Fruit fly (Drosophila melanogaster) whole organism, wandering third instar larva: ENCODE data around the gene Dora.

Source experiments
- Abd-B ChIP-seq: fragments of >200 bp; optimal IDR thresholded peaks from 2 replicates; lab custom pipeline; 2017; ENCODE audit warnings: missing biosample characterization, missing genetic modification characterization
- CG32264 ChIP-seq: fragments of 200-800 bp; sonication (Bioruptor generic); optimal IDR thresholded peaks from 2 replicates; lab custom pipeline; 2016; ENCODE audit warnings: missing biosample characterization, missing genetic modification characterization
- CG9705 ChIP-seq: fragments of 200-800 bp; sonication (Bioruptor generic); optimal IDR thresholded peaks from 2 replicates; lab custom pipeline; 2018; ENCODE audit warnings: missing biosample characterization, mild to moderate bottlenecking, missing genetic modification characterization
- CrebA ChIP-seq: fragments of 200-800 bp; sonication (Bioruptor generic); optimal IDR thresholded peaks from 2 replicates; lab custom pipeline; 2016; ENCODE audit warnings: missing biosample characterization, mild to moderate bottlenecking, missing genetic modification characterization, borderline replicate concordance
- Dfd ChIP-seq: fragments of >200 bp; optimal IDR thresholded peaks from 2 replicates; lab custom pipeline; 2017; ENCODE audit warnings: missing biosample characterization, missing genetic modification characterization
- Dif ChIP-seq: fragments of 200-275, 200-300 bp; sonication (Bioruptor generic); optimal IDR thresholded peaks from 2 replicates; lab custom pipeline; 2018; ENCODE audit warnings: missing biosample characterization, missing genetic modification characterization; ENCODE audit not compliant: partially characterized antibody
- GATAd ChIP-seq: sonication (Bioruptor generic); optimal IDR thresholded peaks from 2 replicates; lab custom pipeline; 2016; ENCODE audit warnings: missing biosample characterization, missing genetic modification characterization
- HLH106 ChIP-seq: fragments of 200-800 bp; optimal IDR thresholded peaks from 3 replicates; lab custom pipeline; 2019; ENCODE audit warnings: missing biosample characterization, mild to moderate bottlenecking, missing genetic modification characterization, moderate library complexity
- Hnf4 ChIP-seq: fragments of 200-800 bp; sonication (Bioruptor generic); optimal IDR thresholded peaks from 2 replicates; lab custom pipeline; 2016; ENCODE audit warnings: missing biosample characterization, mild to moderate bottlenecking, missing genetic modification characterization
- Hr78 ChIP-seq: fragments of >200 bp; optimal IDR thresholded peaks from 2 replicates; lab custom pipeline; 2017; ENCODE audit warnings: missing biosample characterization, missing genetic modification characterization
- Hr83 ChIP-seq: fragments of 200-300 bp; sonication (Bioruptor generic); optimal IDR thresholded peaks from 2 replicates; lab custom pipeline; 2016; ENCODE audit warnings: missing biosample characterization, mild to moderate bottlenecking, missing genetic modification characterization, moderate library complexity; ENCODE audit not compliant: poor library complexity, severe bottlenecking
- Jra ChIP-seq: sonication (Bioruptor generic); optimal IDR thresholded peaks from 2 replicates; lab custom pipeline; 2016; ENCODE audit warnings: missing biosample characterization, missing genetic modification characterization
- Mio ChIP-seq: sonication (Bioruptor generic); optimal IDR thresholded peaks from 2 replicates; lab custom pipeline; 2016; ENCODE audit warnings: missing biosample characterization, missing genetic modification characterization
- Myc ChIP-seq: fragments of >200 bp; optimal IDR thresholded peaks from 2 replicates; lab custom pipeline; 2017
- N ChIP-seq: fragments of >200 bp; optimal IDR thresholded peaks from 2 replicates; lab custom pipeline; 2018; ENCODE audit warnings: missing biosample characterization, missing external identifiers, missing genetic modification characterization
- Rel ChIP-seq, 2 experiments: fragments of 200-800 bp; sonication (Bioruptor generic) in 1 of 2; optimal IDR thresholded peaks; 2 replicates in 1 of 2; 3 replicates in 1 of 2; lab custom pipeline; 2016 to 2019; ENCODE audit warnings: mild to moderate bottlenecking in 2 of 2, missing biosample characterization in 2 of 2, missing genetic modification characterization in 2 of 2, moderate library complexity in 1 of 2
- Sp1 ChIP-seq: fragments of 200-800 bp; sonication (Bioruptor generic); optimal IDR thresholded peaks from 3 replicates; lab custom pipeline; 2019; ENCODE audit warnings: missing biosample characterization, mild to moderate bottlenecking, missing genetic modification characterization, moderate library complexity
- Vsx2 ChIP-seq: fragments of 200-300, 225-300 bp; sonication (Bioruptor generic); optimal IDR thresholded peaks from 2 replicates; lab custom pipeline; 2018; ENCODE audit warnings: missing biosample characterization, missing genetic modification characterization; ENCODE audit not compliant: partially characterized antibody
- br ChIP-seq: fragments of 200-800 bp; sonication (Bioruptor generic); optimal IDR thresholded peaks from 2 replicates; lab custom pipeline; 2016; ENCODE audit warnings: missing biosample characterization, missing genetic modification characterization
- brk ChIP-seq: fragments of 200-800 bp; sonication (Bioruptor generic); optimal IDR thresholded peaks from 2 replicates; lab custom pipeline; 2016; ENCODE audit warnings: missing biosample characterization, mild to moderate bottlenecking, missing genetic modification characterization
- dl ChIP-seq, 2 experiments: fragments of 175-275, 200-275 bp in 1 of 2; fragments of 200-275 bp in 1 of 2; sonication (Bioruptor generic); optimal IDR thresholded peaks; lab custom pipeline; 2018; ENCODE audit warnings: mild to moderate bottlenecking in 2 of 2, missing biosample characterization in 2 of 2, missing genetic modification characterization in 2 of 2, moderate library complexity in 2 of 2; ENCODE audit not compliant: partially characterized antibody in 2 of 2, insufficient read depth in 1 of 2
- dmrt93B ChIP-seq: fragments of 200-800 bp; sonication (Bioruptor generic); optimal IDR thresholded peaks from 2 replicates; lab custom pipeline; 2018; ENCODE audit warnings: missing biosample characterization, mild to moderate bottlenecking, missing genetic modification characterization
- foxo ChIP-seq, 2 experiments: fragments of 200-800 bp; sonication (Bioruptor generic); optimal IDR thresholded peaks; 2 replicates in 1 of 2; 3 replicates in 1 of 2; lab custom pipeline; 2016 to 2017; ENCODE audit warnings: missing biosample characterization in 2 of 2, missing genetic modification characterization in 2 of 2
- h ChIP-seq: fragments of 200-800 bp; sonication (Bioruptor generic); optimal IDR thresholded peaks from 3 replicates; lab custom pipeline; 2016; ENCODE audit warnings: missing biosample characterization, mild to moderate bottlenecking, missing genetic modification characterization
- jim ChIP-seq: fragments of 175-275, 200-325 bp; sonication (Bioruptor generic); optimal IDR thresholded peaks from 2 replicates; lab custom pipeline; 2016; ENCODE audit warnings: missing biosample characterization, mild to moderate bottlenecking, missing genetic modification characterization
- pan ChIP-seq: fragments of >200 bp; optimal IDR thresholded peaks from 2 replicates; lab custom pipeline; 2017
- sage ChIP-seq: fragments of 200-800 bp; sonication (Bioruptor generic); optimal IDR thresholded peaks from 2 replicates; lab custom pipeline; 2016; ENCODE audit warnings: missing biosample characterization, mild to moderate bottlenecking, missing genetic modification characterization
- sv ChIP-seq: fragments of 200-800 bp; sonication (Bioruptor generic); optimal IDR thresholded peaks from 3 replicates; lab custom pipeline; 2016; ENCODE audit warnings: missing biosample characterization, missing genetic modification characterization
- usp ChIP-seq: fragments of >200 bp; optimal IDR thresholded peaks from 2 replicates; lab custom pipeline; 2017; ENCODE audit warnings: missing biosample characterization, missing genetic modification characterization
- woc ChIP-seq: sonication (Bioruptor generic); optimal IDR thresholded peaks from 2 replicates; lab custom pipeline; 2016; ENCODE audit warnings: missing biosample characterization, mild to moderate bottlenecking, missing genetic modification characterization

The Dora gene

dm6 chrX:18899835-18900460, 36.2 kb downstream of the Dora start, which contains the start of gene CG7378:
TSS of gene CG7378 (plus strand) at chrX:18900410.
- TF ChIP-seq Jra (GFP tag; lab: Kevin White, UChicago) (no peak), sv (peak; percentile 39)
- TF ChIP-seq, all 38 proteins: peak for 1

dm6 chrX:18900958-18901357, 37.2 kb downstream of the Dora start:
- TF ChIP-seq dmrt93B (no peak), GATAd (GFP tag; lab: Kevin White, UChicago) (no peak), CG32264 (GFP tag; lab: Kevin White, UChicago) (no peak), Abd-B (GFP tag; lab: Kevin White, UChicago) (no peak), sv (no peak), CrebA (GFP tag; lab: Kevin White, UChicago) (no peak), Mio (GFP tag; lab: Kevin White, UChicago) (no peak), HLH106 (tag; lab: Kevin White, UChicago) (no peak), Rel (GFP tag; optimal IDR thresholded peaks at IDR 0.05; lab: Kevin White, UChicago) (no peak), Rel (tag; optimal IDR thresholded peaks at IDR 0.05; lab: Kevin White, UChicago) (no peak), Vsx2 (GFP tag; lab: Kevin White, UChicago) (no peak), Hr83 (GFP tag; lab: Kevin White, UChicago) (no peak), Dfd (no peak), dl (GFP tag; optimal IDR thresholded peaks at IDR 0.05; lab: Kevin White, UChicago; ENCODE audit: insufficient read depth in 1 of 2, partially characterized antibody in 2 of 2) (no peak), br (GFP tag; lab: Kevin White, UChicago) (no peak), jim (GFP tag; lab: Kevin White, UChicago) (no peak), Sp1 (GFP tag; lab: Kevin White, UChicago) (no peak), h (GFP tag; lab: Kevin White, UChicago) (no peak), brk (GFP tag; lab: Kevin White, UChicago) (no peak), sage (GFP tag; lab: Kevin White, UChicago) (no peak)

- TF ChIP-seq pan (lab: Kevin White, UChicago) (no peak), Dif (no peak), foxo (GFP tag; optimal IDR thresholded peaks at IDR 0.05; lab: Kevin White, UChicago) (no peak), CrebA (GFP tag; lab: Kevin White, UChicago) (no peak), Sp1 (GFP tag; lab: Kevin White, UChicago) (no peak), Mio (GFP tag; lab: Kevin White, UChicago) (no peak), CG9705 (GFP tag; lab: Kevin White, UChicago) (no peak), usp (GFP tag; lab: Kevin White, UChicago) (no peak), Hnf4 (GFP tag; lab: Kevin White, UChicago) (no peak), Myc (lab: Kevin White, UChicago) (no peak), jim (GFP tag; lab: Kevin White, UChicago) (no peak), Hr78 (GFP tag; lab: Kevin White, UChicago) (no peak), Abd-B (GFP tag; lab: Kevin White, UChicago) (no peak)
These were observed 39.0 kb downstream of the Dora start for dm6 chrX:18902800-18903199.

- TF ChIP-seq sage (GFP tag; lab: Kevin White, UChicago) (no peak), dl (GFP tag; optimal IDR thresholded peaks at IDR 0.05; lab: Kevin White, UChicago; ENCODE audit: insufficient read depth in 1 of 2, partially characterized antibody in 2 of 2) (no peak), Abd-B (GFP tag; lab: Kevin White, UChicago) (no peak), CG32264 (GFP tag; lab: Kevin White, UChicago) (no peak), woc (GFP tag; lab: Kevin White, UChicago) (no peak), Sp1 (GFP tag; lab: Kevin White, UChicago) (no peak), usp (GFP tag; lab: Kevin White, UChicago) (no peak), N (GFP tag; lab: Kevin White, UChicago) (no peak), br (GFP tag; lab: Kevin White, UChicago) (no peak), Vsx2 (GFP tag; lab: Kevin White, UChicago) (no peak)
These were observed 41.4 kb downstream of the Dora start for dm6 chrX:18905152-18905551.
